Worm (Caenorhabditis elegans): ENCODE data around the gene mrps-9.

mrps-9 gene

ce11 chrIII:8287519-8287918, 21.7 kb downstream of the mrps-9 start:
- TF ChIP-seq C34B4.2 (tag; optimal IDR thresholded peaks at IDR 0.05) = no peak
- no peak for TF ChIP-seq snpc-4 (tag; optimal IDR thresholded peaks at IDR 0.05)
- TF ChIP-seq xbp-1 (tag; optimal IDR thresholded peaks at IDR 0.05) = no peak
- TF ChIP-seq mep-1 (tag; optimal IDR thresholded peaks at IDR 0.05) = peak; percentile 40
- TF ChIP-seq elt-3 (tag; optimal IDR thresholded peaks at IDR 0.05) = no peak
- TF ChIP-seq skn-1 (tag; optimal IDR thresholded peaks at IDR 0.05) = no peak
- peak; percentile 20; the same call in 1 of the 2 replicates for TF ChIP-seq nhr-19 (GFP tag; conservative IDR thresholded peaks at IDR 0.05)
- no peak for TF ChIP-seq fos-1 (tag; optimal IDR thresholded peaks at IDR 0.05)
- TF ChIP-seq nhr-71 (tag; optimal IDR thresholded peaks at IDR 0.05) = peak; percentile 60
- TF ChIP-seq rnt-1 (tag; optimal IDR thresholded peaks at IDR 0.05) = peak; percentile 34
- no peak for TF ChIP-seq blmp-1 (tag; optimal IDR thresholded peaks at IDR 0.05)
- TF ChIP-seq dsc-1 (tag; optimal IDR thresholded peaks at IDR 0.05) = peak; percentile 55
- TF ChIP-seq ceh-82 (tag; optimal IDR thresholded peaks at IDR 0.05) = peak in 1 of 3 experiments; percentile 21
- TF ChIP-seq nhr-85 (tag) = no peak
- peak; percentile 26 for TF ChIP-seq swsn-7 (tag; optimal IDR thresholded peaks at IDR 0.05)
- no peak for TF ChIP-seq nhr-20 (tag; optimal IDR thresholded peaks at IDR 0.05)
- peak; percentile 29 for TF ChIP-seq snu-23 (GFP tag; optimal IDR thresholded peaks at IDR 0.05)
- TF ChIP-seq zip-4 (GFP tag; optimal IDR thresholded peaks at IDR 0.05) = no peak
- TF ChIP-seq sptf-1 (tag; optimal IDR thresholded peaks at IDR 0.05) = no peak
- TF ChIP-seq ztf-11 (tag; optimal IDR thresholded peaks at IDR 0.05) = peak in 1 of 2 experiments; percentile 35
- TF ChIP-seq unc-130 (tag; optimal IDR thresholded peaks at IDR 0.05) = peak; percentile 21
- peak in 1 of 2 experiments; percentile 5 for TF ChIP-seq efl-1 (optimal IDR thresholded peaks at IDR 0.05)
- peak in 1 of 2 experiments; percentile 21 for TF ChIP-seq efl-1 (GFP tag; optimal IDR thresholded peaks at IDR 0.05 in 1 of 2)
- peak; percentile 92 for TF ChIP-seq lin-14 (GFP tag; optimal IDR thresholded peaks at IDR 0.05)
- TF ChIP-seq F16B12.6 (tag; optimal IDR thresholded peaks at IDR 0.05) = no peak
- peak; percentile 23 for TF ChIP-seq pag-3 (tag; optimal IDR thresholded peaks at IDR 0.05; ENCODE audit: borderline replicate concordance, insufficient read depth)
- TF ChIP-seq nhr-76 (tag; optimal IDR thresholded peaks at IDR 0.05) = no peak
- no peak for TF ChIP-seq nhr-84 (tag; optimal IDR thresholded peaks at IDR 0.05)
- no peak for TF ChIP-seq egl-13 (tag; optimal IDR thresholded peaks at IDR 0.05)
- TF ChIP-seq fkh-10 (GFP tag; optimal IDR thresholded peaks at IDR 0.05) = peak; percentile 0
- TF ChIP-seq hlh-4 (tag; optimal IDR thresholded peaks at IDR 0.05) = no peak
- peak in 1 of 2 experiments; percentile 37 for TF ChIP-seq lsy-2 (tag; optimal IDR thresholded peaks at IDR 0.05)
- no peak for TF ChIP-seq Y116A8C.19 (tag; optimal IDR thresholded peaks at IDR 0.05; ENCODE audit: borderline replicate concordance)
- TF ChIP-seq dpl-1 (GFP tag; optimal IDR thresholded peaks at IDR 0.05) = peak in 1 of 3 experiments; percentile 6
- TF ChIP-seq jun-1 (tag; optimal IDR thresholded peaks at IDR 0.05) = no peak

DNA sequence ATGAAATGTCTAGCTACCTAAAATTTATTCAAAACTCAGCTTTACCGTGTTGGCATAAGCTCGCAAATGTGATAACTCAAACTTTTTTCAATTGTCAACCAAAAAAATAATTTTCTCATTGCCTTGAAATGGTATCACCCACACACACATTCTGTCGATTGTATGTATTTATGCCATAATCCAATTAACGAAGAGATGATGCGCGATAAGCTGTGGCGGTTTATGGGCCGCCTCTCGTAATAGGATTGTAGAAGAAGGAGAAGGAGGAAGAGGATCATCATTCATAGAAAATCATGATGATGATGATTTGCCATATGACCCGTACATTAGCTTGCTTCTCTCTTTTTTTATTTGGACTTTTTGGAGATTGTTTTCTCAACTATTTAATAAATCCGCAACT, 23.3 kb downstream of the mrps-9 start:
- TF ChIP-seq ceh-90 (tag; optimal IDR thresholded peaks at IDR 0.05) = no peak
- TF ChIP-seq nhr-19 (GFP tag; conservative IDR thresholded peaks at IDR 0.05) = no peak
- peak; percentile 36 for TF ChIP-seq blmp-1 (tag; optimal IDR thresholded peaks at IDR 0.05)
- TF ChIP-seq fkh-10 (GFP tag; optimal IDR thresholded peaks at IDR 0.05) = no peak
- peak; percentile 29 for TF ChIP-seq dsc-1 (tag; optimal IDR thresholded peaks at IDR 0.05)
- TF ChIP-seq nhr-76 (tag; optimal IDR thresholded peaks at IDR 0.05) = no peak
- no peak for TF ChIP-seq lsy-2 (tag; optimal IDR thresholded peaks at IDR 0.05)

DNA sequence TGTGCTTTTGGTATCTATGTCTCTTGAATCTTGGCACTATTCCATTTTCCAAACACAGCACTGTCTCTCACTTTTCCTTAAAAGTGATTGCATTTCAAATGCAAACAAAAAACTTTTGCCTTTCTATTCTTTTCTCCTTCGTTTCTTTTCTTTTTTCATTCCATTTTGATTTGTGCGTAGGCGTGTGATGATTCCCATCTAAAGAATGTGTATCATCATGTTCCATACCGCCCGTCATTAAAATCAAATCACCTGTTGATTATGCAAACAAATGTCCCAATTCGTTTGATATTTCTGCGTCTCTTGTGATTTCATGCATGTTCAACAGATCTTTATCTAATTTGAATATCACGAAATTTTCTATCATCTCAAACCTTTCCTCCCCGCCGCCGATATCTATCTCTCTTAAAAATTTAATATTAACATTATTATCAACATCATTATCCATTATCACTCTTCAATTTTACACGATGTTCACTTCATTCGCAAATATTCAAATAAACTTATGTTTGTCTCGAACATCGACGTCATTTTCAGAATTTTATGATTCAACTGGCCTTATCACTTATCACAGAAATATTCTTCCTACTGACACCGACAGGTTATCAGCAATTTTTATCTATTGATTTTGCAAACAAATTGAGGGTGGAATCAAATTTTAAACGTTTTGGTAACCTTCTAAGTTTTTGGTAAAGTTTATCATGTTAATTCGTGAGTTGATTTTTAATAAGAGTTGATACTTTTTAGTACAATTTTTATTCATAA, 25.6 kb downstream of the mrps-9 start:
- TF ChIP-seq nhr-28 (tag; optimal IDR thresholded peaks at IDR 0.05) (no peak), ztf-4 (tag; optimal IDR thresholded peaks at IDR 0.05) (no peak), mef-2 (tag; optimal IDR thresholded peaks at IDR 0.05) (no peak), unc-98 (GFP tag; IDR thresholded peaks at IDR 0.05) (no peak), efl-1 (optimal IDR thresholded peaks at IDR 0.05) (no peak), efl-1 (GFP tag; optimal IDR thresholded peaks at IDR 0.05 in 1 of 2) (peak in 1 of 2 experiments; percentile 41), rnt-1 (tag; optimal IDR thresholded peaks at IDR 0.05) (no peak), swsn-7 (tag; optimal IDR thresholded peaks at IDR 0.05) (no peak), nhr-237 (tag; optimal IDR thresholded peaks at IDR 0.05) (no peak), F16B12.6 (tag; optimal IDR thresholded peaks at IDR 0.05) (no peak), nhr-11 (tag; optimal IDR thresholded peaks at IDR 0.05) (no peak), lsy-2 (tag; optimal IDR thresholded peaks at IDR 0.05) (peak in 1 of 2 experiments; percentile 7), irx-1 (tag; optimal IDR thresholded peaks at IDR 0.05) (no peak), fos-1 (tag; optimal IDR thresholded peaks at IDR 0.05) (no peak), elt-3 (tag; optimal IDR thresholded peaks at IDR 0.05) (peak in 1 of 6 experiments; percentile 33), nhr-77 (tag; optimal IDR thresholded peaks at IDR 0.05) (no peak), dpl-1 (GFP tag; optimal IDR thresholded peaks at IDR 0.05) (no peak), jun-1 (tag; optimal IDR thresholded peaks at IDR 0.05) (peak; percentile 23), unc-130 (tag; optimal IDR thresholded peaks at IDR 0.05) (no peak), Y116A8C.19 (tag; optimal IDR thresholded peaks at IDR 0.05; ENCODE audit: borderline replicate concordance) (no peak), lin-39 (tag; optimal IDR thresholded peaks at IDR 0.05) (no peak), nhr-76 (tag; optimal IDR thresholded peaks at IDR 0.05) (no peak), elt-2 (tag; optimal IDR thresholded peaks at IDR 0.05) (peak; percentile 85), mdl-1 (tag; optimal IDR thresholded peaks at IDR 0.05) (no peak), blmp-1 (tag; optimal IDR thresholded peaks at IDR 0.05) (peak; percentile 84)
